Fruit fly (Drosophila melanogaster) whole organism, embryonic: ENCODE measurements around the gene Tsc1.
A peak's percentile ranks its signal among the peaks of the same experiment; 100 is the strongest.

Source experiments
- CG5953 ChIP-seq: fragments of 200-800 bp; sonication (Bioruptor generic); IDR thresholded peaks from 2 replicates; pipeline ENCODE4 v1.3.6; 2022; ENCODE audit warnings: missing biosample characterization, missing genetic modification characterization
- ab ChIP-seq: fragments of 200-800 bp; sonication (Bioruptor generic); optimal IDR thresholded peaks from 2 replicates; lab custom pipeline; 2016; ENCODE audit warnings: missing biosample characterization, missing genetic modification characterization
- chif ChIP-seq, 2 experiments: fragments of 200-800 bp; sonication (Bioruptor generic); optimal IDR thresholded peaks; 3 replicates each; lab custom pipeline; 2016; ENCODE audit warnings: missing biosample characterization in 2 of 2, missing genetic modification characterization in 2 of 2

dm6 chr3R:24151924-24152809, 22.1 kb downstream of the Tsc1 start, which contains the start of the genes p38a and CG6178:
- TF ChIP-seq CG5953 (GFP tag; lab: Robert Waterston, UW) (peak; percentile 94), ab (GFP tag; lab: Kevin White, UChicago) (no peak), chif (GFP tag; optimal IDR thresholded peaks at IDR 0.05; lab: Kevin White, UChicago) (peak in 1 of 2 experiments; percentile 27)
